Worm (Caenorhabditis elegans) whole organism, L3 larva: Measurements from ENCODE around the gene Y54G11A.3.

Experiments used
- ZK546.5 ChIP-seq: sonication (generic microtip); optimal IDR thresholded peaks from 2 replicates; lab custom pipeline; 2017; ENCODE audit warnings: missing biosample characterization, missing genetic modification characterization
- aly-2 ChIP-seq: fragments of 150-350 bp; optimal IDR thresholded peaks from 2 replicates; lab custom pipeline; 2014; ENCODE audit warnings: missing biosample characterization, missing genetic modification characterization
- ceh-28 ChIP-seq: fragments of 150-350 bp; optimal IDR thresholded peaks from 2 replicates; lab custom pipeline; 2014; ENCODE audit warnings: missing biosample characterization, missing genetic modification reagents, missing genetic modification characterization
- ceh-82 ChIP-seq: fragments of 150-350 bp; optimal IDR thresholded peaks from 2 replicates; lab custom pipeline; 2014; ENCODE audit warnings: missing biosample characterization, missing genetic modification characterization
- ceh-9 ChIP-seq: sonication (generic microtip); optimal IDR thresholded peaks from 2 replicates; lab custom pipeline; 2018; ENCODE audit warnings: missing biosample characterization, missing genetic modification characterization
- daf-12 ChIP-seq: fragments of 150-350 bp; optimal IDR thresholded peaks from 2 replicates; lab custom pipeline; 2014; ENCODE audit warnings: missing biosample characterization, missing genetic modification reagents, missing genetic modification characterization
- egl-27 ChIP-seq: sonication (generic microtip); optimal IDR thresholded peaks from 4 replicates; lab custom pipeline; 2017; ENCODE audit warnings: missing biosample characterization, missing genetic modification reagents, missing genetic modification characterization
- egl-5 ChIP-seq: fragments of 150-350 bp; optimal IDR thresholded peaks from 2 replicates; lab custom pipeline; 2017; ENCODE audit warnings: missing biosample characterization, missing genetic modification reagents, missing genetic modification characterization, inconsistent platforms
- elt-1 ChIP-seq: fragments of 150-350 bp; optimal IDR thresholded peaks from 2 replicates; lab custom pipeline; 2014; ENCODE audit warnings: missing biosample characterization, missing genetic modification characterization
- elt-3 ChIP-seq, 3 experiments: fragments of 150-350 bp in 1 of 3; sonication (generic microtip) in 2 of 3; optimal IDR thresholded peaks; 2 replicates in 2 of 3; 4 replicates in 1 of 3; lab custom pipeline; 2014 to 2017; ENCODE audit warnings: missing biosample characterization in 3 of 3, missing genetic modification characterization in 3 of 3
- eor-1 ChIP-seq, 2 experiments: fragments of 150-350 bp; optimal IDR thresholded peaks; 2 replicates each; lab custom pipeline; 2014 to 2018; ENCODE audit warnings: missing biosample characterization in 2 of 2, missing genetic modification characterization in 2 of 2
- fkh-10 ChIP-seq: sonication (generic microtip); optimal IDR thresholded peaks from 2 replicates; lab custom pipeline; 2017; ENCODE audit warnings: missing biosample characterization, missing genetic modification reagents, missing genetic modification characterization
- fkh-2 ChIP-seq: fragments of 150-350 bp; optimal IDR thresholded peaks from 2 replicates; lab custom pipeline; 2014; ENCODE audit warnings: missing biosample characterization, missing genetic modification reagents, missing genetic modification characterization
- fos-1 ChIP-seq: fragments of 150-350 bp; optimal IDR thresholded peaks from 2 replicates; lab custom pipeline; 2014; ENCODE audit warnings: missing biosample characterization, missing genetic modification characterization
- hmg-11 ChIP-seq: sonication (generic microtip); optimal IDR thresholded peaks from 2 replicates; lab custom pipeline; 2016; ENCODE audit warnings: missing genetic modification characterization, missing compliant biosample characterization
- jun-1 ChIP-seq: fragments of 150-350 bp; optimal IDR thresholded peaks from 2 replicates; lab custom pipeline; 2014; ENCODE audit warnings: missing biosample characterization, missing genetic modification reagents, missing genetic modification characterization
- lin-15B ChIP-seq: fragments of 150-350 bp; optimal IDR thresholded peaks from 2 replicates; lab custom pipeline; 2014; ENCODE audit warnings: missing biosample characterization, missing genetic modification characterization
- lin-39 ChIP-seq: fragments of 150-350 bp; optimal IDR thresholded peaks from 2 replicates; lab custom pipeline; 2018; ENCODE audit warnings: missing biosample characterization, missing genetic modification reagents, missing genetic modification characterization
- lsy-12 ChIP-seq: sonication (generic microtip); optimal IDR thresholded peaks from 2 replicates; lab custom pipeline; 2016; ENCODE audit warnings: mild to moderate bottlenecking, missing genetic modification characterization, missing compliant biosample characterization
- mml-1 ChIP-seq: fragments of 150-350 bp; sonication (generic microtip); optimal IDR thresholded peaks from 3 replicates; lab custom pipeline; 2014; ENCODE audit warnings: missing biosample characterization, missing genetic modification characterization
- nfya-1 ChIP-seq: sonication (generic microtip); optimal IDR thresholded peaks from 2 replicates; lab custom pipeline; 2017; ENCODE audit warnings: missing genetic modification characterization, mild to moderate bottlenecking, missing compliant biosample characterization, antibody characterized with exemption, moderate library complexity; ENCODE audit not compliant: insufficient read depth
- nhr-23 ChIP-seq: fragments of 150-350 bp; optimal IDR thresholded peaks from 2 replicates; lab custom pipeline; 2014; ENCODE audit warnings: missing biosample characterization, missing genetic modification reagents, missing genetic modification characterization
- nhr-237 ChIP-seq: fragments of 150-350 bp; optimal IDR thresholded peaks from 2 replicates; lab custom pipeline; 2014; ENCODE audit warnings: missing biosample characterization, missing genetic modification characterization
- nhr-25 ChIP-seq: sonication (generic microtip); optimal IDR thresholded peaks from 2 replicates; lab custom pipeline; 2017; ENCODE audit warnings: missing biosample characterization, missing genetic modification characterization
- nhr-28 ChIP-seq: fragments of 150-350 bp; optimal IDR thresholded peaks from 2 replicates; lab custom pipeline; 2014; ENCODE audit warnings: missing biosample characterization, missing genetic modification characterization
- nhr-43 ChIP-seq: sonication (generic microtip); optimal IDR thresholded peaks from 2 replicates; lab custom pipeline; 2016; ENCODE audit warnings: mild to moderate bottlenecking, missing genetic modification characterization, missing compliant biosample characterization; ENCODE audit not compliant: poor library complexity, severe bottlenecking
- nhr-67 ChIP-seq: fragments of 150-350 bp; optimal IDR thresholded peaks from 2 replicates; lab custom pipeline; 2014; ENCODE audit warnings: missing biosample characterization, missing genetic modification characterization
- nhr-77 ChIP-seq: fragments of 150-350 bp; optimal IDR thresholded peaks from 2 replicates; lab custom pipeline; 2014; ENCODE audit warnings: missing biosample characterization, missing genetic modification characterization
- pha-4 ChIP-seq: fragments of 150-350 bp; optimal IDR thresholded peaks from 2 replicates; lab custom pipeline; 2014; ENCODE audit warnings: missing biosample characterization, missing genetic modification reagents, missing genetic modification characterization
- pqm-1 ChIP-seq: fragments of 150-350 bp; optimal IDR thresholded peaks from 2 replicates; lab custom pipeline; 2017; ENCODE audit warnings: missing biosample characterization, missing genetic modification characterization, inconsistent platforms
- sea-2 ChIP-seq: fragments of 150-350 bp; sonication (generic microtip); optimal IDR thresholded peaks from 4 replicates; lab custom pipeline; 2014; ENCODE audit warnings: missing biosample characterization, missing genetic modification reagents, missing genetic modification characterization
- skn-1 ChIP-seq: fragments of 150-350 bp; optimal IDR thresholded peaks from 2 replicates; lab custom pipeline; 2014; ENCODE audit warnings: missing biosample characterization, missing genetic modification characterization
- tbx-2 ChIP-seq: sonication (generic microtip); optimal IDR thresholded peaks from 2 replicates; lab custom pipeline; 2016; ENCODE audit warnings: mild to moderate bottlenecking, missing genetic modification characterization, missing compliant biosample characterization
- ztf-11 ChIP-seq: fragments of 150-350 bp; optimal IDR thresholded peaks from 2 replicates; lab custom pipeline; 2014; ENCODE audit warnings: missing biosample characterization, missing genetic modification characterization
- ztf-4 ChIP-seq: fragments of 150-350 bp; optimal IDR thresholded peaks from 2 replicates; lab custom pipeline; 2014; ENCODE audit warnings: missing biosample characterization, missing genetic modification characterization

Gene Y54G11A.3

DNA sequence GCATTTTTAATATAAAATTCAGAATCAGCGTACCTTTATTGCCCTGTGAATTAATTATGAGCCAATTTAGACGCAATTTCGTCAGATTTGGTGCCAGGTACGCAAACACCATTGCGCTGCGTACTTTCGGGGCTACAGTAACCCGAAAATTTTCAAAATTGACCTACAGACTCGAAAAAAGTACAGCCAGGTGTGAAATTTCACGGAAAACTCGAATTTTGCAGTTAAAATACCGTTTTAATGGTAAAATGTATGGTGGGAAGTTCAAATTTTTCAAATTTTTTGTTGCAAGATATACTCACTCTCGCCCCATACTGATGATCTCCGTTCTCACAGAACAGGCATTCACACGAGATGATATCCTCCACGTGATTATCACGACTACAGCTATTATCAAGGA, 39.9 kb upstream of the Y54G11A.3 start:
- no peak for TF ChIP-seq ceh-9 (tag; lab: Kevin White, UChicago)
- TF ChIP-seq elt-3 (tag; optimal IDR thresholded peaks at IDR 0.05; lab: Kevin White, UChicago): no peak
- no peak for TF ChIP-seq nhr-67 (tag; lab: Kevin White, UChicago)
- no peak for TF ChIP-seq elt-1 (tag; lab: Kevin White, UChicago)
- no peak for TF ChIP-seq ZK546.5
- no peak for TF ChIP-seq nhr-23 (tag; lab: Kevin White, UChicago)
- no peak for TF ChIP-seq sea-2 (GFP tag; lab: Kevin White, UChicago)
- TF ChIP-seq nhr-28 (tag; lab: Kevin White, UChicago): no peak
- no peak for TF ChIP-seq lin-15B (tag; lab: Kevin White, UChicago)
- no peak for TF ChIP-seq pqm-1 (tag; lab: Kevin White, UChicago)

- TF ChIP-seq hmg-11 (no peak), egl-5 (no peak), nhr-67 (tag; lab: Kevin White, UChicago) (no peak), nhr-25 (tag; lab: Kevin White, UChicago) (no peak), nfya-1 (tag; lab: Kevin White, UChicago) (no peak), skn-1 (tag; lab: Kevin White, UChicago) (no peak), elt-3 (tag; optimal IDR thresholded peaks at IDR 0.05; lab: Kevin White, UChicago) (no peak), elt-1 (tag; lab: Kevin White, UChicago) (no peak), aly-2 (tag; lab: Kevin White, UChicago) (no peak), fkh-2 (tag; lab: Kevin White, UChicago) (no peak), mml-1 (tag; lab: Kevin White, UChicago) (no peak), ceh-28 (tag; lab: Kevin White, UChicago) (no peak), lin-39 (tag; lab: Kevin White, UChicago) (no peak), ZK546.5 (no peak), nhr-23 (tag; lab: Kevin White, UChicago) (no peak), eor-1 (tag; optimal IDR thresholded peaks at IDR 0.05; lab: Kevin White, UChicago) (no peak), fos-1 (tag; lab: Kevin White, UChicago) (no peak), fkh-10 (no peak)
Observed at ce11 chrII:14237245-14237806, 39.1 kb upstream of the Y54G11A.3 start.

DNA sequence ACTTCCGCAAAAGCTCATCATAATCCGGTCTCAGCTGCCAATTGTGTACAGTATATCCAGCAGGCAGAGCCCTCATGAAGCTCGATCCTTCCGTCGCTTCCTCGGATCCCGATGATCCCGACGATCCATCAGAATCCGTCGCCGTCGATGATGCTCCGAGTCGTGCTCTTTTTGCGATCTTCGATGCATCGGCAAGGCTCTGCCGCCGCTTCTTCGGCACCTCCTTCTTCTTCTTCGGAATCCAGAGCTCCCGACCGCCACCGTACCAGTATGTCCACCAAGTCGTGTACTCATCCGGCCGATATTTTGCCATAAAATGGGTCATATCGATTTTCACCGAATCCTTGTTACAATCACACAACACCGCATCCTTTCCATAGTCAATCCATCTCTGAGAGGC, 36.5 kb upstream of the Y54G11A.3 start:
- TF ChIP-seq ceh-82 (tag; lab: Kevin White, UChicago): no peak
- TF ChIP-seq nhr-237 (tag; lab: Kevin White, UChicago): no peak
- no peak for TF ChIP-seq hmg-11
- TF ChIP-seq nhr-77 (tag; lab: Kevin White, UChicago): no peak
- no peak for TF ChIP-seq fkh-10
- TF ChIP-seq ztf-4 (tag; lab: Kevin White, UChicago): no peak
- TF ChIP-seq, all 47 proteins: peak for 0

DNA sequence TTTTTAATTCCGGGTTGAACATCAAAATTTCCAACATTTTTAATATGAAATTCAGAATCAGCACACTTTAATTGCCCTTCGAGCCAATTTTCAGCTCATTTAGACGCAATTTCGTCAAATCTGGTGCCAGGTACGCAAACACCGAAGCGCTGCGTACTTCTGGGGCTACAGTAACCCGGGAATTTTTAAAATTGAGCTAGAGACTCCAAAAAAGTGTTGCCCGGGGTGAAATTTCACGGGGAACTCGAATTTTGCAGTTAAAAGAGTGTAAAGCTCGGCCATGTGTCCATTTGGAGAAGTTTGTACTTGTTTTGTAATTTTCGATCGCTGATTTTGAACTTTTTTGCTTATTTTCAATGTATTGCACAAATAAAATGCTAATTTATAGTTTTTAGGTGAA, 34.2 kb upstream of the Y54G11A.3 start:
- no peak for TF ChIP-seq nhr-77 (tag; lab: Kevin White, UChicago)
- TF ChIP-seq fos-1 (tag; lab: Kevin White, UChicago): no peak
- no peak for TF ChIP-seq jun-1 (tag; lab: Kevin White, UChicago)
- no peak for TF ChIP-seq nhr-25 (tag; lab: Kevin White, UChicago)
- no peak for TF ChIP-seq nhr-43 (tag; lab: Kevin White, UChicago)
- no peak for TF ChIP-seq tbx-2 (tag; lab: Kevin White, UChicago)
- TF ChIP-seq ztf-11: no peak
- TF ChIP-seq lin-15B (tag; lab: Kevin White, UChicago): no peak
- no peak for TF ChIP-seq pha-4
- TF ChIP-seq egl-27 (tag; lab: Kevin White, UChicago): no peak
- TF ChIP-seq eor-1 (tag; optimal IDR thresholded peaks at IDR 0.05; lab: Kevin White, UChicago): no peak
- no peak for TF ChIP-seq lsy-12
- TF ChIP-seq nhr-23 (tag; lab: Kevin White, UChicago): no peak
- no peak for TF ChIP-seq daf-12 (tag; lab: Kevin White, UChicago)
- no peak for TF ChIP-seq pqm-1 (tag; lab: Kevin White, UChicago)
- TF ChIP-seq fkh-10: no peak
- TF ChIP-seq, all 47 proteins: peak for 0
